Worm (Caenorhabditis elegans) whole organism, early embryonic: Measurements from ENCODE around the gene srh-215.

Experiments
- F13C5.2 ChIP-seq: sonication (generic microtip); optimal IDR thresholded peaks from 2 replicates; lab custom pipeline; 2017; ENCODE audit warnings: mild to moderate bottlenecking, missing genetic modification characterization, inconsistent platforms, missing compliant biosample characterization
- aly-1 ChIP-seq: sonication (generic microtip); optimal IDR thresholded peaks from 2 replicates; lab custom pipeline; 2016; ENCODE audit warnings: missing genetic modification characterization, missing compliant biosample characterization
- ama-1 ChIP-seq: fragments of 150-350 bp; optimal IDR thresholded peaks from 2 replicates; lab custom pipeline; 2014
- ets-7 ChIP-seq: sonication (generic microtip); optimal IDR thresholded peaks from 2 replicates; lab custom pipeline; 2016; ENCODE audit warnings: missing genotype, missing genetic modification characterization, missing compliant biosample characterization
- flt-1 ChIP-seq: fragments of 200-800 bp; sonication (Bioruptor generic); IDR thresholded peaks from 2 replicates; pipeline ENCODE4 v1.3.6; 2022; ENCODE audit warnings: missing genetic modification characterization, missing compliant biosample characterization
- hmg-4 ChIP-seq: fragments of 200-800 bp; sonication (Bioruptor generic); optimal IDR thresholded peaks from 2 replicates; lab custom pipeline; 2018; ENCODE audit warnings: mild to moderate bottlenecking, missing genetic modification characterization, missing compliant biosample characterization
- sea-1 ChIP-seq: fragments of 200-800 bp; sonication (Bioruptor generic); conservative IDR thresholded peaks from 2 replicates; pipeline ENCODE4 v1.3.6; 2022; ENCODE audit warnings: missing genetic modification characterization, missing compliant biosample characterization
- tbx-11 ChIP-seq: fragments of 200-800 bp; sonication (Bioruptor generic); IDR thresholded peaks from 2 replicates; pipeline ENCODE4 v1.3.6; 2022; ENCODE audit warnings: missing genetic modification characterization, missing compliant biosample characterization
- tbx-37 ChIP-seq: fragments of 200-800 bp; sonication (Bioruptor generic); conservative IDR thresholded peaks from 2 replicates; pipeline ENCODE4 v1.3.6; 2022; ENCODE audit warnings: missing genetic modification reagents, missing genetic modification characterization, missing compliant biosample characterization

- no peak for TF ChIP-seq F13C5.2 (tag; lab: Kevin White, UChicago)
- TF ChIP-seq hmg-4: no peak
- TF ChIP-seq ama-1 (lab: Kevin White, UChicago): no peak
- TF ChIP-seq aly-1: no peak
- TF ChIP-seq tbx-37 (GFP tag; lab: Robert Waterston, UW): no peak
- TF ChIP-seq flt-1 (GFP tag; lab: Robert Waterston, UW): no peak
- no peak for TF ChIP-seq ets-7 (tag; lab: Kevin White, UChicago)
- TF ChIP-seq tbx-11: no peak
- TF ChIP-seq sea-1: no peak
Measured at ce11 chrV:16842941-16843340, 11.1 kb upstream of the srh-215 start, which contains the start of gene clec-25.
